Fruit fly (Drosophila melanogaster) whole organism, prepupa: ENCODE results near the gene Nhe3.

Source experiments
- Blimp-1 ChIP-seq: fragments of 200-800 bp; sonication (Bioruptor generic); optimal IDR thresholded peaks from 3 replicates; lab custom pipeline; 2017; ENCODE audit warnings: missing biosample characterization, missing genetic modification characterization, mild to moderate bottlenecking, moderate library complexity, missing genetic modification reagents
- CG10631 ChIP-seq: fragments of 200-800 bp; sonication (Bioruptor generic); optimal IDR thresholded peaks from 2 replicates; lab custom pipeline; 2016; ENCODE audit warnings: missing biosample characterization, missing genetic modification characterization
- CG10669 ChIP-seq: fragments of 200-800 bp; sonication (Bioruptor generic); optimal IDR thresholded peaks from 3 replicates; lab custom pipeline; 2018; ENCODE audit warnings: missing biosample characterization, mild to moderate bottlenecking, missing genetic modification characterization, moderate library complexity
- CG11762 ChIP-seq: fragments of 200-800 bp; sonication (Bioruptor generic); optimal IDR thresholded peaks from 3 replicates; lab custom pipeline; 2016; ENCODE audit warnings: missing biosample characterization, missing genetic modification characterization; ENCODE audit not compliant: insufficient read depth
- CG11902 ChIP-seq: fragments of 200-800 bp; sonication (Bioruptor generic); optimal IDR thresholded peaks from 3 replicates; lab custom pipeline; 2016; ENCODE audit warnings: missing biosample characterization, missing genetic modification characterization
- CG1621 ChIP-seq: fragments of 200-800 bp; sonication (Bioruptor generic); optimal IDR thresholded peaks from 3 replicates; lab custom pipeline; 2018; ENCODE audit warnings: missing biosample characterization, mild to moderate bottlenecking, missing genetic modification characterization
- CG16779 ChIP-seq: fragments of 200-800 bp; sonication (Bioruptor generic); optimal IDR thresholded peaks from 3 replicates; lab custom pipeline; 2017; ENCODE audit warnings: missing biosample characterization, mild to moderate bottlenecking, missing genetic modification characterization
- CG3032 ChIP-seq: fragments of 200-800 bp; optimal IDR thresholded peaks from 2 replicates; lab custom pipeline; 2019; ENCODE audit warnings: missing biosample characterization, mild to moderate bottlenecking, missing genetic modification characterization, moderate library complexity
- CG31627 ChIP-seq: fragments of 200-800 bp; sonication (Bioruptor generic); optimal IDR thresholded peaks from 3 replicates; lab custom pipeline; 2016; ENCODE audit warnings: missing biosample characterization, missing genetic modification characterization
- CG32006 ChIP-seq: fragments of 200-800 bp; sonication (Bioruptor generic); optimal IDR thresholded peaks from 3 replicates; lab custom pipeline; 2017; ENCODE audit warnings: missing biosample characterization, mild to moderate bottlenecking, missing genetic modification characterization
- CG34406 ChIP-seq: fragments of 200-800 bp; sonication (Bioruptor generic); optimal IDR thresholded peaks from 3 replicates; lab custom pipeline; 2016; ENCODE audit warnings: missing biosample characterization, missing genetic modification characterization
- CG3919 ChIP-seq: fragments of 200-800 bp; sonication (Bioruptor generic); optimal IDR thresholded peaks from 3 replicates; lab custom pipeline; 2016; ENCODE audit warnings: missing biosample characterization, missing genetic modification characterization
- CG4318 ChIP-seq: fragments of 200-800 bp; sonication (Bioruptor generic); optimal IDR thresholded peaks from 3 replicates; lab custom pipeline; 2017; ENCODE audit warnings: missing biosample characterization, mild to moderate bottlenecking, missing genetic modification characterization
- CG6163 ChIP-seq: fragments of 200-800 bp; sonication (Bioruptor generic); IDR thresholded peaks from 3 replicates; pipeline ENCODE4 v1.3.6; 2022; ENCODE audit warnings: missing biosample characterization, missing genetic modification characterization
- CG6792 ChIP-seq: fragments of 200-800 bp; sonication (Bioruptor generic); optimal IDR thresholded peaks from 3 replicates; lab custom pipeline; 2016; ENCODE audit warnings: missing biosample characterization, missing genetic modification characterization
- CG6808 ChIP-seq: fragments of 200-800 bp; sonication (Bioruptor generic); optimal IDR thresholded peaks from 3 replicates; lab custom pipeline; 2017; ENCODE audit warnings: missing biosample characterization, missing genetic modification characterization, mild to moderate bottlenecking, moderate library complexity, missing genetic modification reagents
- CG6854 ChIP-seq: fragments of 200-800 bp; sonication (Bioruptor generic); optimal IDR thresholded peaks from 2 replicates; lab custom pipeline; 2017; ENCODE audit warnings: missing biosample characterization, mild to moderate bottlenecking, missing genetic modification characterization
- CG7368 ChIP-seq: fragments of 200-800 bp; sonication (Bioruptor generic); optimal IDR thresholded peaks from 3 replicates; lab custom pipeline; 2016; ENCODE audit warnings: missing biosample characterization, missing genetic modification characterization
- CG8119 ChIP-seq: fragments of 200-800 bp; sonication (Bioruptor generic); IDR thresholded peaks from 3 replicates; pipeline ENCODE4 v1.3.6; 2022; ENCODE audit warnings: missing biosample characterization, missing genetic modification characterization
- CG8319 ChIP-seq: fragments of 200-800 bp; sonication (Bioruptor generic); optimal IDR thresholded peaks from 3 replicates; lab custom pipeline; 2016; ENCODE audit warnings: missing biosample characterization, missing genetic modification characterization
- CG8632 ChIP-seq: fragments of 200-800 bp; sonication (Bioruptor generic); optimal IDR thresholded peaks from 3 replicates; lab custom pipeline; 2016; ENCODE audit warnings: missing biosample characterization, missing genetic modification characterization
- CG9139 ChIP-seq: fragments of 200-800 bp; sonication (Bioruptor generic); optimal IDR thresholded peaks from 3 replicates; lab custom pipeline; 2017; ENCODE audit warnings: missing biosample characterization, mild to moderate bottlenecking, missing genetic modification characterization
- Eip78C ChIP-seq: fragments of 200-800 bp; sonication (Bioruptor generic); peaks from one replicate; lab custom pipeline; 2016; ENCODE audit warnings: missing biosample characterization, missing genetic modification characterization
- Ets21C ChIP-seq: fragments of 200-800 bp; sonication (Bioruptor generic); optimal IDR thresholded peaks from 3 replicates; lab custom pipeline; 2016; ENCODE audit warnings: missing biosample characterization, missing genetic modification characterization
- Ets96B ChIP-seq: fragments of 200-800 bp; optimal IDR thresholded peaks from 2 replicates; lab custom pipeline; 2019; ENCODE audit warnings: missing biosample characterization, mild to moderate bottlenecking, missing genetic modification characterization, moderate library complexity
- Gug ChIP-seq: fragments of 200-800 bp; sonication (Bioruptor generic); IDR thresholded peaks from 2 replicates; pipeline ENCODE4 v1.3.6; 2022; ENCODE audit warnings: missing biosample characterization, missing genetic modification characterization
- Hr4 ChIP-seq: fragments of 200-800 bp; sonication (Bioruptor generic); optimal IDR thresholded peaks from 3 replicates; lab custom pipeline; 2016; ENCODE audit warnings: missing biosample characterization, missing genetic modification characterization
- OdsH ChIP-seq: fragments of 200-800 bp; sonication (Bioruptor generic); optimal IDR thresholded peaks from 3 replicates; lab custom pipeline; 2016; ENCODE audit warnings: missing biosample characterization, missing genetic modification characterization
- Smox ChIP-seq: fragments of 200-800 bp; sonication (Bioruptor generic); optimal IDR thresholded peaks from 3 replicates; lab custom pipeline; 2016; ENCODE audit warnings: missing biosample characterization, missing genetic modification characterization
- Sox14 ChIP-seq: fragments of 200-800 bp; sonication (Bioruptor generic); optimal IDR thresholded peaks from 3 replicates; lab custom pipeline; 2016; ENCODE audit warnings: missing biosample characterization, missing genetic modification characterization
- Sox15 ChIP-seq: fragments of 200-800 bp; sonication (Bioruptor generic); optimal IDR thresholded peaks from 3 replicates; lab custom pipeline; 2016; ENCODE audit warnings: missing biosample characterization, missing genetic modification characterization
- achi ChIP-seq: fragments of 200-800 bp; sonication (Bioruptor generic); optimal IDR thresholded peaks from 3 replicates; lab custom pipeline; 2016; ENCODE audit warnings: missing biosample characterization, missing genetic modification characterization
- acj6 ChIP-seq: fragments of 200-800 bp; sonication (Bioruptor generic); optimal IDR thresholded peaks from 3 replicates; lab custom pipeline; 2016; ENCODE audit warnings: missing biosample characterization, missing genetic modification characterization
- cyc ChIP-seq: fragments of 200-800 bp; sonication (Bioruptor generic); optimal IDR thresholded peaks from 3 replicates; lab custom pipeline; 2016; ENCODE audit warnings: missing biosample characterization, missing genetic modification characterization
- dac ChIP-seq: fragments of 200-800 bp; sonication (Bioruptor generic); optimal IDR thresholded peaks from 2 replicates; lab custom pipeline; 2017; ENCODE audit warnings: missing biosample characterization, mild to moderate bottlenecking, missing genetic modification characterization
- dsx ChIP-seq: fragments of 200-800 bp; optimal IDR thresholded peaks from 3 replicates; lab custom pipeline; 2019; ENCODE audit warnings: missing biosample characterization, mild to moderate bottlenecking, missing genetic modification characterization, moderate library complexity; ENCODE audit not compliant: poor library complexity, severe bottlenecking
- eg ChIP-seq: fragments of 200-800 bp; sonication (Bioruptor generic); IDR thresholded peaks from 3 replicates; pipeline ENCODE4 v1.3.6; 2022; ENCODE audit warnings: missing biosample characterization, missing genetic modification characterization
- esn ChIP-seq: fragments of 200-800 bp; sonication (Bioruptor generic); optimal IDR thresholded peaks from 2 replicates; lab custom pipeline; 2016; ENCODE audit warnings: missing biosample characterization, mild to moderate bottlenecking, missing genetic modification characterization, moderate library complexity
- fd59A ChIP-seq: fragments of 200-800 bp; sonication (Bioruptor generic); optimal IDR thresholded peaks from 2 replicates; lab custom pipeline; 2017; ENCODE audit warnings: missing biosample characterization, mild to moderate bottlenecking, missing genetic modification characterization, missing genetic modification reagents
- fd85E ChIP-seq: fragments of 200-800 bp; sonication (Bioruptor generic); optimal IDR thresholded peaks from 3 replicates; lab custom pipeline; 2016; ENCODE audit warnings: missing biosample characterization, missing genetic modification characterization
- lz ChIP-seq: fragments of 200-800 bp; sonication (Bioruptor generic); optimal IDR thresholded peaks from 3 replicates; lab custom pipeline; 2016; ENCODE audit warnings: missing biosample characterization, missing genetic modification characterization
- net ChIP-seq: fragments of 200-800 bp; sonication (Bioruptor generic); optimal IDR thresholded peaks from 3 replicates; lab custom pipeline; 2016; ENCODE audit warnings: missing biosample characterization, missing genetic modification characterization
- pdm3 ChIP-seq: fragments of 200-800 bp; sonication (Bioruptor generic); optimal IDR thresholded peaks from 3 replicates; lab custom pipeline; 2016; ENCODE audit warnings: missing biosample characterization, missing genetic modification characterization
- salr ChIP-seq, 2 experiments: fragments of 200-800 bp; sonication (Bioruptor generic); optimal IDR thresholded peaks; 3 replicates each; lab custom pipeline; 2016 to 2018; ENCODE audit warnings: missing biosample characterization in 2 of 2, missing genetic modification characterization in 2 of 2, mild to moderate bottlenecking in 1 of 2
- ss ChIP-seq, 2 experiments: fragments of 200-800 bp; sonication (Bioruptor generic); optimal IDR thresholded peaks; 2 replicates in 1 of 2; 3 replicates in 1 of 2; lab custom pipeline; 2017 to 2018; ENCODE audit warnings: mild to moderate bottlenecking in 2 of 2, missing biosample characterization in 2 of 2, missing genetic modification characterization in 2 of 2, moderate library complexity in 1 of 2
- topi ChIP-seq: fragments of 200-800 bp; sonication (Bioruptor generic); optimal IDR thresholded peaks from 3 replicates; lab custom pipeline; 2016; ENCODE audit warnings: missing biosample characterization, missing genetic modification characterization
- vri ChIP-seq: fragments of 200-800 bp; sonication (Bioruptor generic); optimal IDR thresholded peaks from 3 replicates; lab custom pipeline; 2016; ENCODE audit warnings: missing biosample characterization, mild to moderate bottlenecking, missing genetic modification characterization

Nhe3 gene

DNA sequence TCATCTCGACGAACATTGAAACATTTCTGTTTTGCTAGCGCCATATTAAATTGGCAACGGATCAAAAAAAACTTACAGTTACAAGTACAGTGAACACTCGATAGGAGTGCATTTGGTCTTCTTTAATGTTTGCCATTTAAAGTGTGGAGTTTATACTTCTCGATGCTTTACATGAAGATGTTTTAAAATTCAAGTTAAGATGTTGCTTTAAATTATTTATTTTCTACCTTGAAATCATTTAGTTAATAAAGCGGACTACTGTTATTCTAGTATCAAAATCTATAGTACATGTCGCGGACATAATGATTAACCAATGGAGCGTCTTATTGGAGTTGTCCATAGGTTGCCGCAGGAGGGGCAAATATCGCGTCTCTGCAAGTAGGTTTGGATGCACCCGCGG lies 7.6 kb downstream of the Nhe3 start, which contains the start of gene cort:
Gene cort, minus strand, starts transcription at position 101 of the 400 bp plus-strand sequence.
- TF ChIP-seq CG6163 (GFP tag; lab: Robert Waterston, UW) (no peak), CG1621 (tag; lab: Kevin White, UChicago) (no peak), CG34406 (GFP tag; lab: Kevin White, UChicago) (no peak), Smox (GFP tag; lab: Kevin White, UChicago) (no peak), Ets96B (tag; lab: Kevin White, UChicago) (no peak)

DNA sequence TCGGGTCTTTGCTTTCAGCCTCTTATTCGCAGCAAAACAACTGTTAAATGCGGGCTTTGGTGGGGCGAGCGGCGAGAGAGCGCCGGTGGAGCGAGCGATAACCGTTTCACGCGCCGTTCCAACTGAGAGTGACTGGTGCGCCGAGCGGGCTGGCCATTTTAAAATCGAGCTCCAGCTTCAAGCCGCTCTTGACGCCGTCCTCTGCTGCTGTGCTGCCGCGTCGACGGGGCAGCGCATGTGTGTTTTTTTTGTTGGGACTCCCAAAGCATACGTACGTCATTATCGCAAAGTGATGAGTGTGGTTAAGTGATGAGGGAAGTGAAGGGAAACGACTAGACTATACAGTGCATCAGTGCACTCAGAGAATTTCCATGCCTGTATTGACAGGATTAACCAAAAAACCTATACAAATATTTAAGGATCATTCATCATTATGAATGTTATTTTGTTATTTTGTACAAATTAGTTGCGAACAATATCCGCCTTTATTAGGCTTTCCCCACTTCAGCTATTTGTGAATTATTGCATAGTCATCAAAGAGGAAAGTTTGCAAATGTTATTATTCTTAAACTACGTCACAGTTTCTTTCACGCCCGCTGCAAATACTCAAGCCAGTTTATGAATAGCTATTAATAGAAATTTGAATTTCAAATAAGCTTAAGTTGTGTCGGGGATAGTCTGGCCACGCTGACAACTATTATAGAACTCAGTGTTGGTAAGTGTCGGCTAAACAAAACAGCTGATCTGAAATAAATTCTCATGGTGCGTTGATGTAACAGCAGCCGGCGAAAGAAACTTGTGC lies 10.8 kb downstream of the Nhe3 start, which contains the start of gene Spn27A:
Gene Spn27A, minus strand, starts transcription at position 137 of the 802 bp plus-strand sequence.
- TF ChIP-seq CG31627 (GFP tag; lab: Kevin White, UChicago) (peak; percentile 72), dac (peak; percentile 52), CG6792 (GFP tag; lab: Kevin White, UChicago) (peak; percentile 65), CG7368 (GFP tag; lab: Kevin White, UChicago) (no peak), topi (peak; percentile 72), Eip78C (GFP tag; lab: Kevin White, UChicago) (peak; percentile 93), Hr4 (GFP tag; lab: Kevin White, UChicago) (peak; percentile 88), Sox14 (GFP tag; lab: Kevin White, UChicago) (peak; percentile 85), CG6808 (GFP tag; lab: Kevin White, UChicago) (no peak), CG8119 (GFP tag; lab: Robert Waterston, UW) (peak; percentile 73), acj6 (GFP tag; lab: Kevin White, UChicago) (peak; percentile 78), salr (GFP tag; optimal IDR thresholded peaks at IDR 0.05; lab: Kevin White, UChicago) (no peak), esn (GFP tag; lab: Kevin White, UChicago) (peak; percentile 78), Smox (GFP tag; lab: Kevin White, UChicago) (no peak), CG10669 (GFP tag; lab: Kevin White, UChicago) (no peak), CG4318 (GFP tag; lab: Kevin White, UChicago) (no peak), CG32006 (GFP tag; lab: Kevin White, UChicago) (no peak), CG3919 (GFP tag; lab: Kevin White, UChicago) (no peak), Gug (GFP tag; lab: Robert Waterston, UW) (peak; percentile 71), CG6163 (GFP tag; lab: Robert Waterston, UW) (no peak; the same call in 2 of the 3 replicates), CG9139 (peak; percentile 68), Sox15 (GFP tag; lab: Kevin White, UChicago) (peak; percentile 67), CG10631 (no peak), CG8319 (peak; percentile 49), Ets21C (GFP tag; lab: Kevin White, UChicago) (peak; percentile 45), CG11762 (GFP tag; lab: Kevin White, UChicago) (peak; percentile 60), CG16779 (tag; lab: Kevin White, UChicago) (no peak), CG1621 (tag; lab: Kevin White, UChicago) (peak; percentile 23), eg (peak; percentile 82), achi (GFP tag; lab: Kevin White, UChicago) (no peak), CG34406 (GFP tag; lab: Kevin White, UChicago) (no peak), cyc (peak; percentile 68), fd59A (peak; percentile 60), OdsH (GFP tag; lab: Kevin White, UChicago) (peak; percentile 81), CG3032 (tag; lab: Kevin White, UChicago) (peak; percentile 73), CG8632 (GFP tag; lab: Kevin White, UChicago) (peak; percentile 66), vri (peak; percentile 83), CG11902 (GFP tag; lab: Kevin White, UChicago) (no peak), pdm3 (GFP tag; lab: Kevin White, UChicago) (no peak), Blimp-1 (peak; percentile 20), fd85E (peak; percentile 16), net (GFP tag; lab: Kevin White, UChicago) (no peak), dsx (GFP tag; lab: Kevin White, UChicago) (no peak), ss (GFP tag; optimal IDR thresholded peaks at IDR 0.05; lab: Kevin White, UChicago) (no peak), CG6854 (GFP tag; lab: Kevin White, UChicago) (peak; percentile 73), lz (peak; percentile 75)
